Fruit fly (Drosophila melanogaster) whole organism, prepupa: Measurements from ENCODE around the gene CG14960.

Experiments
- Blimp-1 ChIP-seq: fragments of 200-800 bp; sonication (Bioruptor generic); optimal IDR thresholded peaks from 3 replicates; lab custom pipeline; 2017; ENCODE audit warnings: missing biosample characterization, missing genetic modification characterization, mild to moderate bottlenecking, moderate library complexity, missing genetic modification reagents
- CG10669 ChIP-seq: fragments of 200-800 bp; sonication (Bioruptor generic); optimal IDR thresholded peaks from 3 replicates; lab custom pipeline; 2018; ENCODE audit warnings: missing biosample characterization, mild to moderate bottlenecking, missing genetic modification characterization, moderate library complexity
- CG11294 ChIP-seq: fragments of 200-800 bp; sonication (Bioruptor generic); IDR thresholded peaks from 2 replicates; pipeline ENCODE4 v1.3.6; 2022; ENCODE audit warnings: missing biosample characterization, missing genetic modification characterization
- CG11762 ChIP-seq: fragments of 200-800 bp; sonication (Bioruptor generic); optimal IDR thresholded peaks from 3 replicates; lab custom pipeline; 2016; ENCODE audit warnings: missing biosample characterization, missing genetic modification characterization; ENCODE audit not compliant: insufficient read depth
- CG11902 ChIP-seq: fragments of 200-800 bp; sonication (Bioruptor generic); optimal IDR thresholded peaks from 3 replicates; lab custom pipeline; 2016; ENCODE audit warnings: missing biosample characterization, missing genetic modification characterization
- CG15336 ChIP-seq: fragments of 200-800 bp; sonication (Bioruptor generic); IDR thresholded peaks from 2 replicates; pipeline ENCODE4 v1.3.6; 2022; ENCODE audit warnings: missing biosample characterization, missing genetic modification characterization
- CG1621 ChIP-seq: fragments of 200-800 bp; sonication (Bioruptor generic); optimal IDR thresholded peaks from 3 replicates; lab custom pipeline; 2018; ENCODE audit warnings: missing biosample characterization, mild to moderate bottlenecking, missing genetic modification characterization
- CG16779 ChIP-seq: fragments of 200-800 bp; sonication (Bioruptor generic); optimal IDR thresholded peaks from 3 replicates; lab custom pipeline; 2017; ENCODE audit warnings: missing biosample characterization, mild to moderate bottlenecking, missing genetic modification characterization
- CG3032 ChIP-seq: fragments of 200-800 bp; optimal IDR thresholded peaks from 2 replicates; lab custom pipeline; 2019; ENCODE audit warnings: missing biosample characterization, mild to moderate bottlenecking, missing genetic modification characterization, moderate library complexity
- CG31627 ChIP-seq: fragments of 200-800 bp; sonication (Bioruptor generic); optimal IDR thresholded peaks from 3 replicates; lab custom pipeline; 2016; ENCODE audit warnings: missing biosample characterization, missing genetic modification characterization
- CG32006 ChIP-seq: fragments of 200-800 bp; sonication (Bioruptor generic); optimal IDR thresholded peaks from 3 replicates; lab custom pipeline; 2017; ENCODE audit warnings: missing biosample characterization, mild to moderate bottlenecking, missing genetic modification characterization
- CG3919 ChIP-seq: fragments of 200-800 bp; sonication (Bioruptor generic); optimal IDR thresholded peaks from 3 replicates; lab custom pipeline; 2016; ENCODE audit warnings: missing biosample characterization, missing genetic modification characterization
- CG4318 ChIP-seq: fragments of 200-800 bp; sonication (Bioruptor generic); optimal IDR thresholded peaks from 3 replicates; lab custom pipeline; 2017; ENCODE audit warnings: missing biosample characterization, mild to moderate bottlenecking, missing genetic modification characterization
- CG6163 ChIP-seq: fragments of 200-800 bp; sonication (Bioruptor generic); IDR thresholded peaks from 3 replicates; pipeline ENCODE4 v1.3.6; 2022; ENCODE audit warnings: missing biosample characterization, missing genetic modification characterization
- CG6808 ChIP-seq: fragments of 200-800 bp; sonication (Bioruptor generic); optimal IDR thresholded peaks from 3 replicates; lab custom pipeline; 2017; ENCODE audit warnings: missing biosample characterization, missing genetic modification characterization, mild to moderate bottlenecking, moderate library complexity, missing genetic modification reagents
- CG7368 ChIP-seq: fragments of 200-800 bp; sonication (Bioruptor generic); optimal IDR thresholded peaks from 3 replicates; lab custom pipeline; 2016; ENCODE audit warnings: missing biosample characterization, missing genetic modification characterization
- CG9139 ChIP-seq: fragments of 200-800 bp; sonication (Bioruptor generic); optimal IDR thresholded peaks from 3 replicates; lab custom pipeline; 2017; ENCODE audit warnings: missing biosample characterization, mild to moderate bottlenecking, missing genetic modification characterization
- Eip75B ChIP-seq: fragments of 200-800 bp; sonication (Bioruptor generic); optimal IDR thresholded peaks from 3 replicates; lab custom pipeline; 2016; ENCODE audit warnings: missing biosample characterization, missing genetic modification characterization
- Eip78C ChIP-seq: fragments of 200-800 bp; sonication (Bioruptor generic); peaks from one replicate; lab custom pipeline; 2016; ENCODE audit warnings: missing biosample characterization, missing genetic modification characterization
- Ets96B ChIP-seq: fragments of 200-800 bp; optimal IDR thresholded peaks from 2 replicates; lab custom pipeline; 2019; ENCODE audit warnings: missing biosample characterization, mild to moderate bottlenecking, missing genetic modification characterization, moderate library complexity
- Gug ChIP-seq: fragments of 200-800 bp; sonication (Bioruptor generic); IDR thresholded peaks from 2 replicates; pipeline ENCODE4 v1.3.6; 2022; ENCODE audit warnings: missing biosample characterization, missing genetic modification characterization
- Hr38 ChIP-seq: sonication (Bioruptor generic); optimal IDR thresholded peaks from 2 replicates; lab custom pipeline; 2016; ENCODE audit warnings: missing biosample characterization, missing genetic modification characterization
- Hr4 ChIP-seq: fragments of 200-800 bp; sonication (Bioruptor generic); optimal IDR thresholded peaks from 3 replicates; lab custom pipeline; 2016; ENCODE audit warnings: missing biosample characterization, missing genetic modification characterization
- Lpt ChIP-seq: fragments of 200-800 bp; sonication (Bioruptor generic); optimal IDR thresholded peaks from 3 replicates; lab custom pipeline; 2016; ENCODE audit warnings: missing biosample characterization, missing genetic modification characterization
- Met ChIP-seq: fragments of 200-800 bp; sonication (Bioruptor generic); optimal IDR thresholded peaks from 3 replicates; lab custom pipeline; 2016; ENCODE audit warnings: missing biosample characterization, missing genetic modification characterization
- OdsH ChIP-seq: fragments of 200-800 bp; sonication (Bioruptor generic); optimal IDR thresholded peaks from 3 replicates; lab custom pipeline; 2016; ENCODE audit warnings: missing biosample characterization, missing genetic modification characterization
- Smox ChIP-seq: fragments of 200-800 bp; sonication (Bioruptor generic); optimal IDR thresholded peaks from 3 replicates; lab custom pipeline; 2016; ENCODE audit warnings: missing biosample characterization, missing genetic modification characterization
- Sox102F ChIP-seq: fragments of 200-800 bp; sonication (Bioruptor generic); optimal IDR thresholded peaks from 2 replicates; lab custom pipeline; 2016; ENCODE audit warnings: missing biosample characterization, mild to moderate bottlenecking, missing genetic modification characterization
- Sox14 ChIP-seq: fragments of 200-800 bp; sonication (Bioruptor generic); optimal IDR thresholded peaks from 3 replicates; lab custom pipeline; 2016; ENCODE audit warnings: missing biosample characterization, missing genetic modification characterization
- Sox15 ChIP-seq: fragments of 200-800 bp; sonication (Bioruptor generic); optimal IDR thresholded peaks from 3 replicates; lab custom pipeline; 2016; ENCODE audit warnings: missing biosample characterization, missing genetic modification characterization
- achi ChIP-seq: fragments of 200-800 bp; sonication (Bioruptor generic); optimal IDR thresholded peaks from 3 replicates; lab custom pipeline; 2016; ENCODE audit warnings: missing biosample characterization, missing genetic modification characterization
- acj6 ChIP-seq: fragments of 200-800 bp; sonication (Bioruptor generic); optimal IDR thresholded peaks from 3 replicates; lab custom pipeline; 2016; ENCODE audit warnings: missing biosample characterization, missing genetic modification characterization
- cyc ChIP-seq: fragments of 200-800 bp; sonication (Bioruptor generic); optimal IDR thresholded peaks from 3 replicates; lab custom pipeline; 2016; ENCODE audit warnings: missing biosample characterization, missing genetic modification characterization
- dac ChIP-seq: fragments of 200-800 bp; sonication (Bioruptor generic); optimal IDR thresholded peaks from 2 replicates; lab custom pipeline; 2017; ENCODE audit warnings: missing biosample characterization, mild to moderate bottlenecking, missing genetic modification characterization
- dsx ChIP-seq: fragments of 200-800 bp; optimal IDR thresholded peaks from 3 replicates; lab custom pipeline; 2019; ENCODE audit warnings: missing biosample characterization, mild to moderate bottlenecking, missing genetic modification characterization, moderate library complexity; ENCODE audit not compliant: poor library complexity, severe bottlenecking
- eg ChIP-seq: fragments of 200-800 bp; sonication (Bioruptor generic); IDR thresholded peaks from 3 replicates; pipeline ENCODE4 v1.3.6; 2022; ENCODE audit warnings: missing biosample characterization, missing genetic modification characterization
- fd59A ChIP-seq: fragments of 200-800 bp; sonication (Bioruptor generic); optimal IDR thresholded peaks from 2 replicates; lab custom pipeline; 2017; ENCODE audit warnings: missing biosample characterization, mild to moderate bottlenecking, missing genetic modification characterization, missing genetic modification reagents
- fd85E ChIP-seq: fragments of 200-800 bp; sonication (Bioruptor generic); optimal IDR thresholded peaks from 3 replicates; lab custom pipeline; 2016; ENCODE audit warnings: missing biosample characterization, missing genetic modification characterization
- fkh ChIP-seq: fragments of 200-800 bp; sonication (Bioruptor generic); optimal IDR thresholded peaks from 3 replicates; lab custom pipeline; 2017; ENCODE audit warnings: missing biosample characterization, mild to moderate bottlenecking, missing genetic modification characterization, moderate library complexity
- lz ChIP-seq: fragments of 200-800 bp; sonication (Bioruptor generic); optimal IDR thresholded peaks from 3 replicates; lab custom pipeline; 2016; ENCODE audit warnings: missing biosample characterization, missing genetic modification characterization
- net ChIP-seq: fragments of 200-800 bp; sonication (Bioruptor generic); optimal IDR thresholded peaks from 3 replicates; lab custom pipeline; 2016; ENCODE audit warnings: missing biosample characterization, missing genetic modification characterization
- pdm3 ChIP-seq: fragments of 200-800 bp; sonication (Bioruptor generic); optimal IDR thresholded peaks from 3 replicates; lab custom pipeline; 2016; ENCODE audit warnings: missing biosample characterization, missing genetic modification characterization
- spab ChIP-seq: fragments of 200-800 bp; sonication (Bioruptor generic); optimal IDR thresholded peaks from 2 replicates; lab custom pipeline; 2017; ENCODE audit warnings: missing biosample characterization, mild to moderate bottlenecking, missing genetic modification characterization, missing genetic modification reagents
- svp ChIP-seq: fragments of 200-800 bp; sonication (Bioruptor generic); peaks from one replicate; lab custom pipeline; 2016; ENCODE audit warnings: missing biosample characterization, missing genetic modification characterization
- vri ChIP-seq: fragments of 200-800 bp; sonication (Bioruptor generic); optimal IDR thresholded peaks from 3 replicates; lab custom pipeline; 2016; ENCODE audit warnings: missing biosample characterization, mild to moderate bottlenecking, missing genetic modification characterization

CG14960 gene

dm6 chr3L:3244244-3245144 lies 26.3 kb upstream of the CG14960 start, which contains the start of gene CG12078 (continued):
- no peak for TF ChIP-seq OdsH (GFP tag; lab: Kevin White, UChicago)
- peak; percentile 3 for TF ChIP-seq CG31627 (GFP tag; lab: Kevin White, UChicago)
- peak; percentile 37 for TF ChIP-seq Met (GFP tag; lab: Kevin White, UChicago)
- TF ChIP-seq Sox14 (GFP tag; lab: Kevin White, UChicago) = no peak
- TF ChIP-seq cyc = peak; percentile 28
- no peak for TF ChIP-seq Sox102F (GFP tag; lab: Kevin White, UChicago)
- no peak for TF ChIP-seq fkh (GFP tag; lab: Kevin White, UChicago)
- TF ChIP-seq CG4318 (GFP tag; lab: Kevin White, UChicago) = no peak
- TF ChIP-seq achi (GFP tag; lab: Kevin White, UChicago) = no peak
- TF ChIP-seq Sox15 (GFP tag; lab: Kevin White, UChicago) = no peak
- no peak for TF ChIP-seq CG6808 (GFP tag; lab: Kevin White, UChicago)
- no peak for TF ChIP-seq Ets96B (tag; lab: Kevin White, UChicago)
- peak; percentile 9 for TF ChIP-seq lz (GFP tag; lab: Kevin White, UChicago)
- no peak for TF ChIP-seq spab (GFP tag; lab: Kevin White, UChicago)
- TF ChIP-seq CG11902 (GFP tag; lab: Kevin White, UChicago) = no peak
- TF ChIP-seq Smox = peak; percentile 23
- TF ChIP-seq fd59A = peak; percentile 13
- no peak for TF ChIP-seq Gug (GFP tag; lab: Robert Waterston, UW)
- no peak for TF ChIP-seq CG11762 (GFP tag; lab: Kevin White, UChicago)
- no peak for TF ChIP-seq CG15336
- no peak for TF ChIP-seq CG1621 (tag; lab: Kevin White, UChicago)
- TF ChIP-seq Hr38 (GFP tag; lab: Kevin White, UChicago) = no peak
- TF ChIP-seq vri (GFP tag; lab: Kevin White, UChicago) = no peak
- TF ChIP-seq net (GFP tag; lab: Kevin White, UChicago) = no peak
- no peak for TF ChIP-seq acj6 (GFP tag; lab: Kevin White, UChicago)
- no peak for TF ChIP-seq CG10669 (GFP tag; lab: Kevin White, UChicago)
- TF ChIP-seq Lpt (GFP tag; lab: Kevin White, UChicago) = no peak

- TF ChIP-seq CG3032 (tag; lab: Kevin White, UChicago) (peak; percentile 92), lz (GFP tag; lab: Kevin White, UChicago) (peak; percentile 82), Smox (peak; percentile 88), CG6163 (peak; percentile 89), Hr38 (GFP tag; lab: Kevin White, UChicago) (no peak), Eip78C (GFP tag; lab: Kevin White, UChicago) (peak; percentile 96), CG6808 (GFP tag; lab: Kevin White, UChicago) (peak; percentile 91), Sox15 (GFP tag; lab: Kevin White, UChicago) (peak; percentile 77), fd85E (GFP tag; lab: Kevin White, UChicago) (no peak), CG11762 (GFP tag; lab: Kevin White, UChicago) (peak; percentile 79), cyc (peak; percentile 75), CG9139 (GFP tag; lab: Kevin White, UChicago) (peak; percentile 74), vri (GFP tag; lab: Kevin White, UChicago) (peak; percentile 81), CG4318 (GFP tag; lab: Kevin White, UChicago) (no peak), Ets96B (tag; lab: Kevin White, UChicago) (peak; percentile 92), CG15336 (peak; percentile 67), CG7368 (GFP tag; lab: Kevin White, UChicago) (peak; percentile 49), Sox102F (GFP tag; lab: Kevin White, UChicago) (peak; percentile 88), dac (no peak), CG31627 (GFP tag; lab: Kevin White, UChicago) (peak; percentile 79), Hr4 (peak; percentile 36), Blimp-1 (GFP tag; lab: Kevin White, UChicago) (peak; percentile 47), Lpt (GFP tag; lab: Kevin White, UChicago) (peak; percentile 43), eg (GFP tag; lab: Robert Waterston, UW) (no peak), CG1621 (tag; lab: Kevin White, UChicago) (peak; percentile 88), pdm3 (GFP tag; lab: Kevin White, UChicago) (peak; percentile 86), CG32006 (GFP tag; lab: Kevin White, UChicago) (peak; percentile 50), CG3919 (peak; percentile 78), Sox14 (GFP tag; lab: Kevin White, UChicago) (peak; percentile 71), Eip75B (GFP tag; lab: Kevin White, UChicago) (peak; percentile 91), dsx (GFP tag; lab: Kevin White, UChicago) (peak; percentile 91), svp (GFP tag; lab: Kevin White, UChicago) (peak; percentile 93), fkh (GFP tag; lab: Kevin White, UChicago) (no peak), CG11294 (GFP tag; lab: Robert Waterston, UW) (no peak), CG16779 (peak; percentile 86)
Measured at dm6 chr3L:3245189-3245588, 25.6 kb upstream of the CG14960 start.
